Fruit fly (Drosophila melanogaster): Measurements from ENCODE around the gene cal1.

Gene cal1

DNA sequence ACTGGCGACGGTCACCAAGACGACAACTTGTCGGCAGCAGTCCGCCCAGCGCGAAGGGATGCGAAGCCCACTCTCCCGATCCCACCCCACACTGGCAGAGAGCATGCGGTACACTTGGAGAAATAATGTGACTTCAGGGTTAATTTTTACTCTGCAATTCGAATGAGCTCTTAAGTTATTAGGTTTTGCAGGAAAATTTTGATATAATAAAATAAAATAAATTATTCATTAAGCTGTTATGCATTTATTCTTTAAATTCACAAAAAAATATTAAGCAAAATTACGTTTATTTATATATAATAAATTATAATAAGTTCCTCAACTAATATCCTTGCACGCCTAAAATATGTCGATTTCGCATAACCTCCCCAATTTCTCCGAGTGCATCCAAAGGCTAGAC is 39.2 kb upstream of the cal1 start (continued):
- TF ChIP-seq CG10543 (GFP tag; optimal IDR thresholded peaks at IDR 0.05) (no peak), CG6765 (GFP tag; optimal IDR thresholded peaks at IDR 0.05) (no peak), CG4328 (GFP tag; optimal IDR thresholded peaks at IDR 0.05) (no peak), H15 (GFP tag; IDR thresholded peaks at IDR 0.05) (no peak), CG11093 (GFP tag; IDR thresholded peaks at IDR 0.05) (0 out of 3 replicates have a peak, but pooled peaks have one; percentile 47), cato (GFP tag; optimal IDR thresholded peaks at IDR 0.05; ENCODE audit: borderline replicate concordance) (no peak), CG12659 (GFP tag; optimal IDR thresholded peaks at IDR 0.05) (peak; percentile 24), tin (GFP tag; optimal IDR thresholded peaks at IDR 0.05) (no peak), so (GFP tag; IDR thresholded peaks at IDR 0.05) (0 out of 3 replicates have a peak, but pooled peaks have one; percentile 12), bcd (GFP tag; optimal IDR thresholded peaks at IDR 0.05) (no peak), lilli (GFP tag; optimal IDR thresholded peaks at IDR 0.05) (no peak), wdn (GFP tag; IDR thresholded peaks at IDR 0.05) (no peak), CG11456 (GFP tag; IDR thresholded peaks at IDR 0.05) (no peak), mam (GFP tag; optimal IDR thresholded peaks at IDR 0.05) (no peak), CG7357 (GFP tag; IDR thresholded peaks at IDR 0.05) (no peak), CG6813 (GFP tag; optimal IDR thresholded peaks at IDR 0.05) (peak; percentile 3), CG15073 (GFP tag; optimal IDR thresholded peaks at IDR 0.05) (no peak), CG13424 (tag; optimal IDR thresholded peaks at IDR 0.05) (peak; percentile 40), sob (GFP tag; IDR thresholded peaks at IDR 0.05) (no peak), nom (GFP tag; optimal IDR thresholded peaks at IDR 0.05) (no peak), CG15601 (tag; optimal IDR thresholded peaks at IDR 0.05) (no peak), CG14710 (tag; optimal IDR thresholded peaks at IDR 0.05) (no peak), CG17912 (GFP tag; optimal IDR thresholded peaks at IDR 0.05) (no peak), CG10979 (tag; optimal IDR thresholded peaks at IDR 0.05) (peak; percentile 35), CG13894 (tag; optimal IDR thresholded peaks at IDR 0.05) (no peak), lab (GFP tag; optimal IDR thresholded peaks at IDR 0.05) (no peak), ro (GFP tag; IDR thresholded peaks at IDR 0.05) (no peak), CG31388 (GFP tag; optimal IDR thresholded peaks at IDR 0.05) (no peak), CG1603 (tag; optimal IDR thresholded peaks at IDR 0.05) (no peak), zfh2 (GFP tag; optimal IDR thresholded peaks at IDR 0.05) (no peak), Sry-δ (GFP tag; optimal IDR thresholded peaks at IDR 0.05) (no peak), fd3F (GFP tag; optimal IDR thresholded peaks at IDR 0.05) (no peak), phol (tag; optimal IDR thresholded peaks at IDR 0.05) (peak; percentile 26), repo (GFP tag; optimal IDR thresholded peaks at IDR 0.05) (no peak), nerfin-2 (GFP tag; IDR thresholded peaks at IDR 0.05; ENCODE audit: partially characterized antibody) (no peak), ato (GFP tag; IDR thresholded peaks at IDR 0.05; ENCODE audit: partially characterized antibody) (no peak), CG11085 (GFP tag; IDR thresholded peaks at IDR 0.05) (no peak), CG8388 (GFP tag; optimal IDR thresholded peaks at IDR 0.05) (peak; percentile 39), Bgb (GFP tag; IDR thresholded peaks at IDR 0.05; ENCODE audit: partially characterized antibody) (no peak), insv (GFP tag; optimal IDR thresholded peaks at IDR 0.05) (no peak), Gug (GFP tag; IDR thresholded peaks at IDR 0.05) (no peak), br (optimal IDR thresholded peaks at IDR 0.05) (no peak), NfI (GFP tag; optimal IDR thresholded peaks at IDR 0.05) (no peak), z (GFP tag; IDR thresholded peaks at IDR 0.05) (no peak), dan (GFP tag; IDR thresholded peaks at IDR 0.05) (no peak), CG8359 (GFP tag; optimal IDR thresholded peaks at IDR 0.05; ENCODE audit: borderline replicate concordance) (no peak), CG18262 (tag; optimal IDR thresholded peaks at IDR 0.05) (peak; percentile 63), ttk (GFP tag; IDR thresholded peaks at IDR 0.05) (0 out of 2 replicates have a peak, but pooled peaks have one; percentile 35), Dip3 (GFP tag; optimal IDR thresholded peaks at IDR 0.05) (no peak), CG13775 (GFP tag; optimal IDR thresholded peaks at IDR 0.05) (peak; percentile 31), nau (GFP tag; optimal IDR thresholded peaks at IDR 0.05) (no peak)

Measured in whole organism, embryonic.